Fruit fly (Drosophila melanogaster): Measurements from ENCODE around the gene CG11263.

dm6 chr3L:13041292-13042067, 34.9 kb downstream of the CG11263 start, which contains the start of gene RpS4:
- TF ChIP-seq CG8159 (tag; optimal IDR thresholded peaks at IDR 0.05) (peak; percentile 62), Ets98B (GFP tag; IDR thresholded peaks at IDR 0.05) (peak; percentile 72), Pif1B (GFP tag; optimal IDR thresholded peaks at IDR 0.05) (peak; percentile 53), Snoo (tag; optimal IDR thresholded peaks at IDR 0.05) (peak; percentile 96), EcR (GFP tag; optimal IDR thresholded peaks at IDR 0.05) (no peak), CG10348 (GFP tag; IDR thresholded peaks at IDR 0.05) (no peak), CG15710 (tag; optimal IDR thresholded peaks at IDR 0.05) (peak; percentile 59), CG14655 (GFP tag; optimal IDR thresholded peaks at IDR 0.05) (no peak)

Data from whole organism, pupa.